Fruit fly (Drosophila melanogaster) whole organism, embryonic: ENCODE data around the gene stg.

Experiments
- Awh ChIP-seq: fragments of 200-800 bp; sonication (Bioruptor generic); IDR thresholded peaks from 2 replicates; pipeline ENCODE4, ENCODE4 v1.3.6; 2022; ENCODE audit warnings: missing biosample characterization, missing genetic modification characterization
- Bdp1 ChIP-seq: fragments of 200-800 bp; sonication (Bioruptor generic); optimal IDR thresholded peaks from 3 replicates; lab custom pipeline; 2016; ENCODE audit warnings: missing biosample characterization, missing genetic modification characterization
- Blimp-1 ChIP-seq: fragments of 200-800 bp; sonication (Bioruptor generic); optimal IDR thresholded peaks from 3 replicates; lab custom pipeline; 2018; ENCODE audit warnings: missing biosample characterization, missing genetic modification characterization, mild to moderate bottlenecking, moderate library complexity, missing genetic modification reagents
- C15 ChIP-seq: fragments of 200-800 bp; sonication (Bioruptor generic); IDR thresholded peaks from 3 replicates; pipeline ENCODE4 v1.3.6; 2022; ENCODE audit warnings: missing biosample characterization, missing genetic modification characterization
- CG10209 ChIP-seq: fragments of 200-800 bp; sonication (Bioruptor generic); optimal IDR thresholded peaks from 3 replicates; lab custom pipeline; 2017; ENCODE audit warnings: missing biosample characterization, mild to moderate bottlenecking, missing genetic modification characterization, missing genetic modification reagents
- CG13624 ChIP-seq: fragments of 200-800 bp; sonication (Bioruptor generic); optimal IDR thresholded peaks from 2 replicates; lab custom pipeline; 2016; ENCODE audit warnings: missing biosample characterization, missing genetic modification characterization
- CG1602 ChIP-seq: fragments of 200-800 bp; sonication (Bioruptor generic); optimal IDR thresholded peaks from 3 replicates; lab custom pipeline; 2016; ENCODE audit warnings: missing biosample characterization, missing genetic modification characterization
- CG17186 ChIP-seq: fragments of 200-800 bp; sonication (Bioruptor generic); optimal IDR thresholded peaks from 3 replicates; lab custom pipeline; 2017; ENCODE audit warnings: missing biosample characterization, missing genetic modification reagents, missing genetic modification characterization
- CG17328 ChIP-seq: fragments of 200-800 bp; sonication (Bioruptor generic); IDR thresholded peaks from 2 replicates; pipeline ENCODE4 v1.3.6; 2022; ENCODE audit warnings: missing biosample characterization, missing genetic modification characterization
- CG1792 ChIP-seq: fragments of 200-800 bp; sonication (Bioruptor generic); optimal IDR thresholded peaks from 2 replicates; lab custom pipeline; 2016; ENCODE audit warnings: missing biosample characterization, missing genetic modification characterization
- CG30431 ChIP-seq: fragments of 200-800 bp; sonication (Bioruptor generic); optimal IDR thresholded peaks from 2 replicates; lab custom pipeline; 2017; ENCODE audit warnings: missing biosample characterization, missing genetic modification characterization
- CG32772 ChIP-seq: fragments of 200-800 bp; sonication (Bioruptor generic); IDR thresholded peaks from 2 replicates; pipeline ENCODE4 v1.3.6; 2022; ENCODE audit warnings: missing biosample characterization, missing genetic modification characterization
- CG3726 ChIP-seq: fragments of 200-800 bp; sonication (Bioruptor generic); IDR thresholded peaks from 3 replicates; pipeline ENCODE4, ENCODE4 v1.3.6; 2022; ENCODE audit warnings: missing biosample characterization, missing genetic modification characterization
- CG3995 ChIP-seq: fragments of 200-800 bp; sonication (Bioruptor generic); optimal IDR thresholded peaks from 3 replicates; lab custom pipeline; 2016; ENCODE audit warnings: missing biosample characterization, missing genetic modification characterization
- CG4328 ChIP-seq: fragments of 200-800 bp; sonication (Bioruptor generic); optimal IDR thresholded peaks from 3 replicates; lab custom pipeline; 2017; ENCODE audit warnings: missing biosample characterization, missing genetic modification reagents, missing genetic modification characterization
- CG4424 ChIP-seq: fragments of 200-800 bp; sonication (Bioruptor generic); optimal IDR thresholded peaks from 3 replicates; lab custom pipeline; 2016; ENCODE audit warnings: missing biosample characterization, missing genetic modification characterization
- CG4707 ChIP-seq: fragments of 200-800 bp; sonication (Bioruptor generic); optimal IDR thresholded peaks from 2 replicates; lab custom pipeline; 2018; ENCODE audit warnings: missing biosample characterization, mild to moderate bottlenecking, missing genetic modification characterization, moderate library complexity
- CG4854 ChIP-seq: fragments of 200-800 bp; sonication (Bioruptor generic); optimal IDR thresholded peaks from 2 replicates; lab custom pipeline; 2016; ENCODE audit warnings: missing biosample characterization, missing genetic modification characterization, inconsistent platforms
- CG6175 ChIP-seq: fragments of 200-800 bp; sonication (Bioruptor generic); IDR thresholded peaks from 3 replicates; pipeline ENCODE4 v1.3.6; 2022; ENCODE audit warnings: missing biosample characterization, missing genetic modification characterization
- CG7556 ChIP-seq: fragments of 200-800 bp; sonication (Bioruptor generic); optimal IDR thresholded peaks from 2 replicates; lab custom pipeline; 2017; ENCODE audit warnings: missing biosample characterization, mild to moderate bottlenecking, missing genetic modification characterization
- CG8765 ChIP-seq: fragments of 200-800 bp; sonication (Bioruptor generic); IDR thresholded peaks from 2 replicates; pipeline ENCODE4 v1.3.6; 2022; ENCODE audit warnings: missing biosample characterization, missing genetic modification characterization
- CG8924 ChIP-seq: fragments of 200-800 bp; optimal IDR thresholded peaks from 3 replicates; lab custom pipeline; 2019; ENCODE audit warnings: missing biosample characterization, mild to moderate bottlenecking, missing genetic modification characterization, moderate library complexity
- CG8944 ChIP-seq: fragments of 200-800 bp; sonication (Bioruptor generic); optimal IDR thresholded peaks from 3 replicates; lab custom pipeline; 2016; ENCODE audit warnings: missing biosample characterization, missing genetic modification characterization
- CHES-1-like ChIP-seq: fragments of 200-800 bp; sonication (Bioruptor generic); optimal IDR thresholded peaks from 2 replicates; lab custom pipeline; 2016; ENCODE audit warnings: missing biosample characterization, missing genetic modification characterization
- Dip2 ChIP-seq: fragments of 200-800 bp; sonication (Bioruptor generic); IDR thresholded peaks from 2 replicates; pipeline ENCODE4 v1.3.6; 2022; ENCODE audit warnings: missing biosample characterization, missing genetic modification characterization
- HLHmδ ChIP-seq: fragments of 200-800 bp; sonication (Bioruptor generic); optimal IDR thresholded peaks from 2 replicates; lab custom pipeline; 2018; ENCODE audit warnings: missing biosample characterization, mild to moderate bottlenecking, missing genetic modification characterization, moderate library complexity
- Hand ChIP-seq: fragments of 200-800 bp; sonication (Bioruptor generic); optimal IDR thresholded peaks from 2 replicates; lab custom pipeline; 2017; ENCODE audit warnings: mild to moderate bottlenecking, missing biosample characterization, missing genetic modification reagents, missing genetic modification characterization
- Hsf ChIP-seq: fragments of 200-800 bp; sonication (Bioruptor generic); optimal IDR thresholded peaks from 3 replicates; lab custom pipeline; 2016; ENCODE audit warnings: missing biosample characterization, missing genetic modification characterization
- Max ChIP-seq: fragments of 200-800 bp; sonication (Bioruptor generic); optimal IDR thresholded peaks from 2 replicates; lab custom pipeline; 2016; ENCODE audit warnings: missing biosample characterization, mild to moderate bottlenecking, missing genetic modification characterization
- Med ChIP-seq: fragments of 200-800 bp; sonication (Bioruptor generic); peaks from one replicate; lab custom pipeline; 2016; ENCODE audit warnings: missing biosample characterization, missing genetic modification characterization, mild to moderate bottlenecking, inconsistent platforms, moderate library complexity
- Nf-YA ChIP-seq: fragments of 200-800 bp; sonication (Bioruptor generic); IDR thresholded peaks from 2 replicates; pipeline ENCODE4 v1.3.6; 2022; ENCODE audit warnings: missing biosample characterization, missing genetic modification characterization
- Oaz ChIP-seq: fragments of 200-800 bp; sonication (Bioruptor generic); IDR thresholded peaks from 2 replicates; pipeline ENCODE4 v1.3.6; 2022; ENCODE audit warnings: missing biosample characterization, missing genetic modification characterization
- Opbp ChIP-seq: fragments of 200-800 bp; sonication (Bioruptor generic); IDR thresholded peaks from 3 replicates; pipeline ENCODE4 v1.3.6; 2022; ENCODE audit warnings: missing biosample characterization, missing genetic modification characterization; ENCODE audit not compliant: partially characterized antibody
- PHDP ChIP-seq: fragments of 200-800 bp; sonication (Bioruptor generic); optimal IDR thresholded peaks from 3 replicates; lab custom pipeline; 2018; ENCODE audit warnings: missing biosample characterization, mild to moderate bottlenecking, missing genetic modification characterization, moderate library complexity
- Ravus ChIP-seq: fragments of 200-800 bp; sonication (Bioruptor generic); IDR thresholded peaks from 2 replicates; pipeline ENCODE4 v1.3.6; 2022; ENCODE audit warnings: missing biosample characterization, missing genetic modification characterization
- TFAM ChIP-seq: fragments of 200-800 bp; sonication (Bioruptor generic); optimal IDR thresholded peaks from 2 replicates; lab custom pipeline; 2017; ENCODE audit warnings: missing biosample characterization, missing genetic modification characterization, inconsistent platforms
- Usf ChIP-seq: fragments of 200-800 bp; sonication (Bioruptor generic); optimal IDR thresholded peaks from 2 replicates; lab custom pipeline; 2017; ENCODE audit warnings: missing genotype, missing biosample characterization, missing genetic modification characterization
- bowl ChIP-seq: fragments of 200-800 bp; sonication (Bioruptor generic); IDR thresholded peaks from 2 replicates; pipeline ENCODE4 v1.3.6; 2022; ENCODE audit warnings: missing biosample characterization, missing genetic modification characterization
- bsh ChIP-seq, 2 experiments: fragments of 200-800 bp; sonication (Bioruptor generic); optimal IDR thresholded peaks; 2 replicates each; lab custom pipeline; 2017 to 2018; ENCODE audit warnings: mild to moderate bottlenecking in 2 of 2, missing biosample characterization in 2 of 2, missing genetic modification characterization in 2 of 2, moderate library complexity in 1 of 2
- ci ChIP-seq: fragments of 200-800 bp; sonication (Bioruptor generic); IDR thresholded peaks from 3 replicates; pipeline ENCODE4 v1.3.6; 2022; ENCODE audit warnings: missing biosample characterization, missing genetic modification characterization
- hbn ChIP-seq: fragments of 200-800 bp; sonication (Bioruptor generic); IDR thresholded peaks from 2 replicates; pipeline ENCODE4 v1.3.6; 2022; ENCODE audit warnings: missing biosample characterization, missing genetic modification characterization; ENCODE audit not compliant: partially characterized antibody
- klu ChIP-seq: fragments of 200-800 bp; sonication (Bioruptor generic); IDR thresholded peaks from 2 replicates; pipeline ENCODE4 v1.3.6; 2022; ENCODE audit warnings: missing biosample characterization, missing genetic modification characterization
- mam ChIP-seq: fragments of 200-800 bp; sonication (Bioruptor generic); optimal IDR thresholded peaks from 3 replicates; lab custom pipeline; 2016; ENCODE audit warnings: missing biosample characterization, missing genetic modification characterization
- pan ChIP-seq, 4 experiments: fragments of >200 bp in 3 of 4; fragments of 200-800 bp in 1 of 4; sonication (Bioruptor generic) in 1 of 4; optimal IDR thresholded peaks in 3 of 4; IDR thresholded peaks in 1 of 4; 2 replicates each; pipeline versions ENCODE4 v1.3.6 to Lab custom; 2017 to 2022; ENCODE audit warnings: missing biosample characterization in 2 of 4, missing genetic modification characterization in 2 of 4, mixed read lengths in 1 of 4
- pfk ChIP-seq: fragments of 200-800 bp; sonication (Bioruptor generic); optimal IDR thresholded peaks from 2 replicates; lab custom pipeline; 2018; ENCODE audit warnings: missing biosample characterization, mild to moderate bottlenecking, missing genetic modification characterization, moderate library complexity
- phol ChIP-seq: fragments of 200-800 bp; sonication (Bioruptor generic); optimal IDR thresholded peaks from 3 replicates; lab custom pipeline; 2018; ENCODE audit warnings: missing biosample characterization, mild to moderate bottlenecking, missing genetic modification characterization, moderate library complexity
- shn ChIP-seq: fragments of 200-800 bp; sonication (Bioruptor generic); optimal IDR thresholded peaks from 3 replicates; lab custom pipeline; 2016; ENCODE audit warnings: missing biosample characterization, missing genetic modification characterization
- sr ChIP-seq: fragments of 200-800 bp; sonication (Bioruptor generic); IDR thresholded peaks from 3 replicates; pipeline ENCODE4 v1.3.6; 2022; ENCODE audit warnings: missing biosample characterization, missing genetic modification characterization
- trh ChIP-seq: fragments of 200-800 bp; sonication (Bioruptor generic); optimal IDR thresholded peaks from 2 replicates; lab custom pipeline; 2016; ENCODE audit warnings: missing biosample characterization, missing genetic modification characterization
- ttk ChIP-seq: fragments of 200-800 bp; sonication (Bioruptor generic); IDR thresholded peaks from 2 replicates; pipeline ENCODE4 v2.1.2; 2022; ENCODE audit warnings: missing biosample characterization, missing genetic modification characterization

Gene stg

dm6 chr3R:29255166-29255962 lies at the start of gene stg:
stg (minus strand) TSS chr3R:29255800.
- TF ChIP-seq CG4424 (GFP tag; lab: Kevin White, UChicago) = peak; percentile 22
- TF ChIP-seq CG8944 = no peak
- TF ChIP-seq HLHmδ (GFP tag; lab: Kevin White, UChicago) = peak; percentile 87
- TF ChIP-seq CG30431 = no peak
- no peak for TF ChIP-seq Blimp-1 (GFP tag; lab: Kevin White, UChicago)
- TF ChIP-seq bsh (GFP tag; optimal IDR thresholded peaks at IDR 0.05; lab: Kevin White, UChicago) = no peak
- TF ChIP-seq ci (GFP tag; lab: Robert Waterston, UW) = peak; percentile 75; the same call in 2 of the 3 replicates
- no peak for TF ChIP-seq pan (optimal IDR thresholded peaks at IDR 0.05; lab: Kevin White, UChicago)
- TF ChIP-seq pan (GFP tag; optimal IDR thresholded peaks at IDR 0.05 in 1 of 2, IDR thresholded peaks at IDR 0.05 in 1 of 2) = no peak
- no peak for TF ChIP-seq Oaz (GFP tag; lab: Robert Waterston, UW)
- TF ChIP-seq CG1602 (GFP tag; lab: Kevin White, UChicago) = no peak
- TF ChIP-seq Hsf (GFP tag; lab: Kevin White, UChicago) = no peak
- no peak for TF ChIP-seq Bdp1 (GFP tag; lab: Kevin White, UChicago)
- peak; percentile 55 for TF ChIP-seq CG8924
- no peak for TF ChIP-seq CG13624 (GFP tag; lab: Kevin White, UChicago)
- TF ChIP-seq CG17186 (GFP tag; lab: Kevin White, UChicago) = no peak
- TF ChIP-seq CG4707 (GFP tag; lab: Kevin White, UChicago) = no peak
- TF ChIP-seq Med (GFP tag; lab: Kevin White, UChicago) = peak; percentile 76
- TF ChIP-seq hbn (GFP tag; lab: Robert Waterston, UW) = no peak
- TF ChIP-seq CG10209 (GFP tag; lab: Kevin White, UChicago) = no peak
- no peak for TF ChIP-seq CG32772 (GFP tag; lab: Robert Waterston, UW)
- no peak for TF ChIP-seq CG6175 (GFP tag; lab: Robert Waterston, UW)
- TF ChIP-seq Ravus (GFP tag; lab: Robert Waterston, UW) = no peak
- 0 out of 2 replicates have a peak, but pooled peaks have one; percentile 45 for TF ChIP-seq CG8765
- TF ChIP-seq trh = no peak
- TF ChIP-seq CG3726 = no peak
- no peak for TF ChIP-seq CHES-1-like (GFP tag; lab: Kevin White, UChicago)
- no peak for TF ChIP-seq PHDP
- no peak for TF ChIP-seq CG4328 (GFP tag; lab: Kevin White, UChicago)
- TF ChIP-seq TFAM (GFP tag; lab: Kevin White, UChicago) = no peak
- TF ChIP-seq ttk (GFP tag; lab: Robert Waterston, UW) = no peak
- no peak for TF ChIP-seq klu
- no peak for TF ChIP-seq Max (GFP tag; lab: Kevin White, UChicago)
- no peak for TF ChIP-seq mam
- TF ChIP-seq bowl (GFP tag; lab: Robert Waterston, UW) = no peak
- no peak for TF ChIP-seq CG3995
- no peak for TF ChIP-seq CG4854 (GFP tag; lab: Kevin White, UChicago)
- no peak for TF ChIP-seq Hand (GFP tag; lab: Kevin White, UChicago)
- no peak for TF ChIP-seq Dip2 (GFP tag; lab: Robert Waterston, UW)
- TF ChIP-seq pfk = no peak
- no peak for TF ChIP-seq shn
- no peak for TF ChIP-seq Opbp
- TF ChIP-seq CG1792 = no peak
- TF ChIP-seq sr (GFP tag; lab: Robert Waterston, UW) = no peak
- no peak for TF ChIP-seq Awh (GFP tag; lab: Robert Waterston, UW)
- no peak for TF ChIP-seq phol (tag; lab: Kevin White, UChicago)
- TF ChIP-seq CG17328 (GFP tag; lab: Robert Waterston, UW) = no peak
- no peak for TF ChIP-seq C15 (GFP tag; lab: Robert Waterston, UW)
- no peak for TF ChIP-seq Usf (GFP tag; lab: Kevin White, UChicago)
- no peak for TF ChIP-seq CG7556 (GFP tag; lab: Kevin White, UChicago)
- TF ChIP-seq Nf-YA = no peak
